Worm (Caenorhabditis elegans): Measurements from ENCODE around the gene nhr-103.

ce11 chrV:2251774-2252173 lies 26.5 kb downstream of the nhr-103 start:
- TF ChIP-seq skn-1 (tag; optimal IDR thresholded peaks at IDR 0.05) (no peak), nhr-76 (tag; optimal IDR thresholded peaks at IDR 0.05) (no peak), nhr-237 (tag; optimal IDR thresholded peaks at IDR 0.05) (no peak), nhr-77 (tag; optimal IDR thresholded peaks at IDR 0.05) (no peak), elt-3 (tag; optimal IDR thresholded peaks at IDR 0.05) (no peak), efl-1 (optimal IDR thresholded peaks at IDR 0.05) (no peak), efl-1 (GFP tag; optimal IDR thresholded peaks at IDR 0.05 in 1 of 2) (no peak), lin-35 (GFP tag; optimal IDR thresholded peaks at IDR 0.05) (no peak), aha-1 (tag; optimal IDR thresholded peaks at IDR 0.05) (no peak), unc-130 (tag; optimal IDR thresholded peaks at IDR 0.05) (no peak), nhr-90 (tag; optimal IDR thresholded peaks at IDR 0.05; ENCODE audit: poor library complexity) (no peak), unc-98 (GFP tag; IDR thresholded peaks at IDR 0.05) (no peak), ztf-11 (tag; optimal IDR thresholded peaks at IDR 0.05) (no peak), ztf-4 (tag; optimal IDR thresholded peaks at IDR 0.05) (no peak)
